Worm (Caenorhabditis elegans) whole organism, L4 larva: ENCODE data around the gene ZK1086.3.

Source experiments
- F26F4.8 ChIP-seq: fragments of 200-800 bp; sonication (Bioruptor generic); conservative IDR thresholded peaks from 2 replicates; pipeline ENCODE4 v1.3.6; 2022; ENCODE audit warnings: missing genetic modification characterization, missing compliant biosample characterization
- aha-1 ChIP-seq: fragments of 150-350 bp; peaks from one replicate; lab custom pipeline; 2014; ENCODE audit warnings: missing biosample characterization, missing genetic modification characterization
- aly-2 ChIP-seq: sonication (generic microtip); optimal IDR thresholded peaks from 2 replicates; lab custom pipeline; 2018; ENCODE audit warnings: missing biosample characterization, missing genetic modification characterization
- ceh-32 ChIP-seq: sonication (generic microtip); optimal IDR thresholded peaks from 2 replicates; lab custom pipeline; 2016; ENCODE audit warnings: mild to moderate bottlenecking, missing genetic modification characterization, missing compliant biosample characterization; ENCODE audit not compliant: poor library complexity
- ceh-82 ChIP-seq: sonication (generic microtip); optimal IDR thresholded peaks from 2 replicates; lab custom pipeline; 2017; ENCODE audit warnings: missing biosample characterization, missing genetic modification characterization
- ces-1 ChIP-seq: fragments of 150-350 bp; sonication (generic microtip); optimal IDR thresholded peaks from 4 replicates; lab custom pipeline; 2014; ENCODE audit warnings: missing biosample characterization, missing genetic modification reagents, missing genetic modification characterization
- ctbp-1 ChIP-seq: fragments of 200-800 bp; sonication (Bioruptor generic); IDR thresholded peaks from 2 replicates; pipeline ENCODE4 v1.3.6; 2022; ENCODE audit warnings: missing genetic modification reagents, missing genetic modification characterization, missing compliant biosample characterization
- daf-12 ChIP-seq: fragments of 150-350 bp; optimal IDR thresholded peaks from 2 replicates; lab custom pipeline; 2014; ENCODE audit warnings: missing biosample characterization, missing genetic modification reagents, missing genetic modification characterization
- daf-16 ChIP-seq, 3 experiments: sonication (generic microtip); optimal IDR thresholded peaks; 2 replicates each; lab custom pipeline; 2016 to 2017; ENCODE audit warnings: missing genetic modification characterization in 3 of 3, missing genetic modification reagents in 3 of 3, mild to moderate bottlenecking in 2 of 3, missing compliant biosample characterization in 2 of 3, missing biosample characterization in 1 of 3, moderate library complexity in 1 of 3
- dmd-6 ChIP-seq: fragments of 200-800 bp; sonication (Bioruptor generic); IDR thresholded peaks from 2 replicates; pipeline ENCODE4 v1.3.6; 2022; ENCODE audit warnings: missing genetic modification reagents, missing genetic modification characterization, missing compliant biosample characterization
- dmd-9 ChIP-seq: fragments of 200-800 bp; sonication (Bioruptor generic); IDR thresholded peaks from 2 replicates; pipeline ENCODE4 v1.3.6; 2022; ENCODE audit warnings: missing genetic modification reagents, missing genetic modification characterization, missing compliant biosample characterization
- dve-1 ChIP-seq: sonication (generic microtip); optimal IDR thresholded peaks from 2 replicates; lab custom pipeline; 2017; ENCODE audit warnings: antibody characterized with exemption, mild to moderate bottlenecking, missing genetic modification characterization, missing compliant biosample characterization; ENCODE audit not compliant: insufficient read depth
- gei-8 ChIP-seq: fragments of 200-800 bp; sonication (Bioruptor generic); optimal IDR thresholded peaks from 2 replicates; lab custom pipeline; 2018; ENCODE audit warnings: mild to moderate bottlenecking, missing genetic modification characterization, missing compliant biosample characterization
- hlh-11 ChIP-seq: fragments of 200-800 bp; sonication (Bioruptor generic); optimal IDR thresholded peaks from 2 replicates; lab custom pipeline; 2018; ENCODE audit warnings: mild to moderate bottlenecking, missing genetic modification characterization, missing compliant biosample characterization
- hlh-30 ChIP-seq: sonication (generic microtip); optimal IDR thresholded peaks from 2 replicates; lab custom pipeline; 2017; ENCODE audit warnings: antibody characterized with exemption, mild to moderate bottlenecking, missing genetic modification characterization, missing compliant biosample characterization; ENCODE audit not compliant: insufficient read depth
- hmg-1.1 ChIP-seq: fragments of 200-800 bp; sonication (Bioruptor generic); IDR thresholded peaks from 2 replicates; pipeline ENCODE4 v1.3.6; 2022; ENCODE audit warnings: missing genetic modification reagents, missing genetic modification characterization, missing compliant biosample characterization
- lim-7 ChIP-seq: fragments of 200-800 bp; sonication (Bioruptor generic); IDR thresholded peaks from 2 replicates; pipeline ENCODE4 v1.3.6; 2022; ENCODE audit warnings: missing genetic modification characterization, missing compliant biosample characterization
- lin-13 ChIP-seq: fragments of 150-350 bp; optimal IDR thresholded peaks from 2 replicates; lab custom pipeline; 2014; ENCODE audit warnings: missing biosample characterization, missing genetic modification reagents, missing genetic modification characterization
- lsy-2 ChIP-seq, 2 experiments: fragments of 150-350 bp in 1 of 2; sonication (generic microtip) in 1 of 2; optimal IDR thresholded peaks; 2 replicates each; lab custom pipeline; 2014 to 2017; ENCODE audit warnings: missing biosample characterization in 2 of 2, missing genetic modification characterization in 2 of 2
- mdl-1 ChIP-seq, 2 experiments: fragments of 150-350 bp in 1 of 2; sonication (generic microtip) in 1 of 2; optimal IDR thresholded peaks; 2 replicates each; lab custom pipeline; 2014 to 2017; ENCODE audit warnings: missing biosample characterization in 2 of 2, missing genetic modification characterization in 2 of 2
- mep-1 ChIP-seq: fragments of 150-350 bp; sonication (generic microtip); optimal IDR thresholded peaks from 3 replicates; lab custom pipeline; 2014; ENCODE audit warnings: missing biosample characterization, missing genetic modification characterization
- mxl-2 ChIP-seq: fragments of 200-800 bp; sonication (Bioruptor generic); conservative IDR thresholded peaks from 2 replicates; pipeline ENCODE4 v1.3.6; 2022; ENCODE audit warnings: missing genetic modification reagents, missing genetic modification characterization, missing compliant biosample characterization
- mxl-3 ChIP-seq: fragments of 200-800 bp; sonication (Bioruptor generic); optimal IDR thresholded peaks from 2 replicates; lab custom pipeline; 2018; ENCODE audit warnings: mild to moderate bottlenecking, missing genetic modification characterization, missing compliant biosample characterization
- nhr-11 ChIP-seq: fragments of 150-350 bp; optimal IDR thresholded peaks from 2 replicates; lab custom pipeline; 2014; ENCODE audit warnings: missing biosample characterization, missing genetic modification characterization
- nhr-111 ChIP-seq: fragments of 200-800 bp; sonication (Bioruptor generic); optimal IDR thresholded peaks from 2 replicates; lab custom pipeline; 2018; ENCODE audit warnings: mild to moderate bottlenecking, missing genetic modification characterization, missing compliant biosample characterization
- nhr-28 ChIP-seq: fragments of 150-350 bp; optimal IDR thresholded peaks from 2 replicates; lab custom pipeline; 2014; ENCODE audit warnings: missing biosample characterization, missing genetic modification characterization
- nhr-77 ChIP-seq: fragments of 150-350 bp; optimal IDR thresholded peaks from 2 replicates; lab custom pipeline; 2014; ENCODE audit warnings: missing biosample characterization, missing genetic modification characterization
- pha-4 ChIP-seq, 2 experiments: fragments of 150-350 bp in 1 of 2; fragments of 200-800 bp in 1 of 2; sonication (Bioruptor generic) in 1 of 2; IDR thresholded peaks in 1 of 2; optimal IDR thresholded peaks in 1 of 2; 2 replicates each; pipeline versions ENCODE4 v1.3.6 to Lab custom; 2014 to 2022; ENCODE audit warnings: missing genetic modification characterization in 2 of 2, missing genetic modification reagents in 2 of 2, missing biosample characterization in 1 of 2, missing compliant biosample characterization in 1 of 2
- php-3 ChIP-seq: fragments of 200-800 bp; sonication (Bioruptor generic); IDR thresholded peaks from 2 replicates; pipeline ENCODE4 v1.3.6; 2022; ENCODE audit warnings: missing genetic modification reagents, missing genetic modification characterization, missing compliant biosample characterization
- pqm-1 ChIP-seq: sonication (generic microtip); optimal IDR thresholded peaks from 2 replicates; lab custom pipeline; 2017; ENCODE audit warnings: missing biosample characterization, missing genetic modification characterization
- sdz-12 ChIP-seq: fragments of 200-800 bp; sonication (Bioruptor generic); optimal IDR thresholded peaks from 2 replicates; lab custom pipeline; 2018; ENCODE audit warnings: mild to moderate bottlenecking, missing genetic modification characterization, missing compliant biosample characterization
- skn-1 ChIP-seq: fragments of 150-350 bp; optimal IDR thresholded peaks from 2 replicates; lab custom pipeline; 2014; ENCODE audit warnings: missing biosample characterization, missing genetic modification characterization
- spr-3 ChIP-seq: fragments of 200-800 bp; sonication (Bioruptor generic); optimal IDR thresholded peaks from 2 replicates; lab custom pipeline; 2018; ENCODE audit warnings: mild to moderate bottlenecking, missing genetic modification characterization, missing compliant biosample characterization
- vab-7 ChIP-seq: fragments of 200-800 bp; sonication (Bioruptor generic); IDR thresholded peaks from 2 replicates; pipeline ENCODE4 v1.3.6; 2022; ENCODE audit warnings: missing genetic modification reagents, missing genetic modification characterization, missing compliant biosample characterization
- zfp-2 ChIP-seq: sonication (generic microtip); optimal IDR thresholded peaks from 2 replicates; lab custom pipeline; 2016; ENCODE audit warnings: mild to moderate bottlenecking, missing genetic modification characterization, missing compliant biosample characterization

ZK1086.3 gene

DNA sequence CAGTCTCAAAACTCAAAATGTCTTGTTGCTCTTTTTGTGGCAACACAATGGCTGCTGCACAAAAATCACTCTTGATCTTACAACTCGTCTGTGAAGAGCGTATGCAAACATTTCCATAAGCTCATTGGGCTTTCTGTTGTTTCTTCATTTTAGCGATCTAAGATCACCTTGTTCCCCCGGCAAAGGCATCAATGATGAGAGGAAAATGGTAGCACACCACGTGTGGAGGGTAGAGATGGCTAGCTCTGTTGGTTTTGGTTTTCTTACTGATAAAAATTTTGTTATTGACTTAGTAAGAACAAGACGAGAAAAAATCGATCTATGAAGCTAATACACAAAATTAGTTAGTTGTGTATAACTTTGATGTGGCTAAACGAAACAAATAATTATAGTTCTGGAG lies 42.6 kb upstream of the ZK1086.3 start:
- TF ChIP-seq nhr-28 (tag; lab: Kevin White, UChicago) (peak; percentile 66), dve-1 (tag; lab: Kevin White, UChicago) (peak; percentile 10), hlh-11 (peak; percentile 44), php-3 (GFP tag; lab: Robert Waterston, UW) (0 out of 2 replicates have a peak, but pooled peaks have one; percentile 14), spr-3 (no peak), hlh-30 (tag; lab: Kevin White, UChicago) (peak; percentile 12), mdl-1 (tag; optimal IDR thresholded peaks at IDR 0.05; lab: Kevin White, UChicago) (peak in 1 of 2 experiments; percentile 45), daf-16 (GFP tag; optimal IDR thresholded peaks at IDR 0.05; lab: Kevin White, UChicago) (no peak), daf-16 (tag; optimal IDR thresholded peaks at IDR 0.05; lab: Kevin White, UChicago) (peak; percentile 81), nhr-77 (peak; percentile 3), pha-4 (GFP tag; IDR thresholded peaks at IDR 0.05; lab: Robert Waterston, UW) (no peak), pha-4 (tag; optimal IDR thresholded peaks at IDR 0.05; lab: Kevin White, UChicago) (no peak), zfp-2 (tag; lab: Kevin White, UChicago) (no peak), pqm-1 (tag; lab: Kevin White, UChicago) (peak; percentile 21)

DNA sequence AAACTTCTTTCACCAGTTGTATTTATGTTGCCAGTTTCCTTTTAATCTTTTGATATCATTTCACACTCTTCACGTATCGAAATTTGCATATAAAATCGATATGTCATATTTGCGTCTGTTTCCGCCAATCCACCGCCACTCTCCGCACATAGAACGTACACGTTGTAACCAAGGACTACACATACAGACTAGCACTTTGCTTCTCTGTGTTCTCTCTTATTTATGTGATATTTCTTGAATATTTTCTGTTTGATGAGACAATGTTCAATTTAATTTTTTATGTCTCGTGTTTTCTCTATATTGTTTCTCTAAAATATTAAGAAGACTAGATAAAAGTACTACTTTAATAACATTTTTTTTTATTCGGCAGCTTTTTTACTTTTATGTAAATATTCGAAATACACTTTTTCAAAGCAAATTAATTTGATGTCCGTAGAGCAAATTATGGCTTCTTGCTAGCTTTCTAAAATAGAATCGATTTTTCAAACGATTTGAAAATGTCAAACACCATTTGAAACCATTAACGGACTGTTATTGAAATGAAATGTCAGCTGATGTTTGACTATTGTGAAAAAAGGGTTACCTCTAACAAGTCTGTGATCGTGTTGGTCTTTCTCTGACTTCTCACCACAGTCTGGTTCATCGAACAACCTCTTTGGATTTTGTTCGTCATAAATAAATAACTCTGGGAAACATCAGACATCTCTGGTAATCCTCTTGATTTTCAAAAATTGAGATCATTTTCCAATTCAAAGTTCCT lies 37.6 kb upstream of the ZK1086.3 start:
- TF ChIP-seq mxl-2 (GFP tag; lab: Robert Waterston, UW) (no peak), aha-1 (peak; percentile 58), dve-1 (tag; lab: Kevin White, UChicago) (peak; percentile 26), dmd-6 (0 out of 2 replicates have a peak, but pooled peaks have one; percentile 22), vab-7 (GFP tag; lab: Robert Waterston, UW) (no peak), pha-4 (GFP tag; IDR thresholded peaks at IDR 0.05; lab: Robert Waterston, UW) (no peak), pha-4 (tag; optimal IDR thresholded peaks at IDR 0.05; lab: Kevin White, UChicago) (no peak), lim-7 (GFP tag; lab: Robert Waterston, UW) (no peak), mep-1 (peak; percentile 26), hlh-11 (peak; percentile 24), aly-2 (tag; lab: Kevin White, UChicago) (no peak), daf-16 (GFP tag; optimal IDR thresholded peaks at IDR 0.05; lab: Kevin White, UChicago) (no peak), daf-16 (tag; optimal IDR thresholded peaks at IDR 0.05; lab: Kevin White, UChicago) (peak; percentile 61), dmd-9 (GFP tag; lab: Robert Waterston, UW) (no peak)

DNA sequence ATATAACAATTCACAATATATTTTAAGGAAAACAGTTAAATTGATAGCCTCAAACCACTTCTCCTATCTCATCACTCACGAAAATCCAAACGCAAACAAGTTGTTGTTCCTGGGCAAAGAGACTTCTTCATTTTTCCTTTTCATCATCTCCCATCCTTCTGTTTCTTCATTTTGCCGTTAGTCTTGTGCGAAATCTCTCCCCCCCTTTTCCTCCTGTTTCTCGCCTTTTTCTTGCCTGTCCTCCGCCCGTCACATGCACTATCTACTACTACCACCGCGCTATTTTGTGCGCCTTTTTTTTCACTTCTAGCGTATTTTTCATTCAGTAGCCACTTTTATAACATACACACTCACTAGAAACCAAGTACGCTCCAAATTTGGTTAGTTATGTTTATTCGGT lies 36.1 kb upstream of the ZK1086.3 start:
- peak in 1 of 2 experiments; percentile 62 for TF ChIP-seq mdl-1 (tag; optimal IDR thresholded peaks at IDR 0.05; lab: Kevin White, UChicago)
- TF ChIP-seq zfp-2 (tag; lab: Kevin White, UChicago): no peak
- TF ChIP-seq ceh-32 (tag; lab: Kevin White, UChicago): no peak
- TF ChIP-seq lsy-2 (tag; optimal IDR thresholded peaks at IDR 0.05; lab: Kevin White, UChicago): peak in 1 of 2 experiments; percentile 32
- TF ChIP-seq nhr-111: no peak
- TF ChIP-seq skn-1: no peak
- TF ChIP-seq dmd-6: peak; percentile 27; the same call in 1 of the 2 replicates
- 0 out of 2 replicates have a peak, but pooled peaks have one; percentile 28 for TF ChIP-seq hmg-1.1 (GFP tag; lab: Robert Waterston, UW)
- peak in 1 of 2 experiments; percentile 61 for TF ChIP-seq daf-16 (GFP tag; optimal IDR thresholded peaks at IDR 0.05; lab: Kevin White, UChicago)
- TF ChIP-seq daf-16 (tag; optimal IDR thresholded peaks at IDR 0.05; lab: Kevin White, UChicago): no peak
- no peak for TF ChIP-seq ces-1 (GFP tag; lab: Kevin White, UChicago)
- TF ChIP-seq hlh-30 (tag; lab: Kevin White, UChicago): peak; percentile 87
- peak; percentile 74 for TF ChIP-seq nhr-28 (tag; lab: Kevin White, UChicago)
- no peak for TF ChIP-seq sdz-12 (GFP tag; lab: Kevin White, UChicago)
- peak; percentile 29 for TF ChIP-seq mxl-3
- no peak for TF ChIP-seq lin-13 (GFP tag; lab: Kevin White, UChicago)
- no peak for TF ChIP-seq ceh-82
- TF ChIP-seq F26F4.8: no peak
- peak; percentile 56 for TF ChIP-seq hlh-11
- TF ChIP-seq nhr-11: peak; percentile 40
- TF ChIP-seq ctbp-1 (GFP tag; lab: Robert Waterston, UW): no peak
- TF ChIP-seq dve-1 (tag; lab: Kevin White, UChicago): no peak
- peak; percentile 49 for TF ChIP-seq mep-1
- TF ChIP-seq daf-12 (tag; lab: Kevin White, UChicago): no peak
- TF ChIP-seq gei-8 (GFP tag; lab: Kevin White, UChicago): no peak
